Worm (Caenorhabditis elegans) whole organism, mixed stage, embryonic: ENCODE results near the gene T10D4.14.

Source experiments
- M03D4.4 ChIP-seq: sonication (generic microtip); optimal IDR thresholded peaks from 2 replicates; lab custom pipeline; 2017; ENCODE audit warnings: mild to moderate bottlenecking, missing genetic modification characterization, missing compliant biosample characterization
- ceh-39 ChIP-seq: fragments of 150-350 bp; optimal IDR thresholded peaks from 2 replicates; lab custom pipeline; 2014; ENCODE audit warnings: missing biosample characterization, missing genetic modification characterization
- ceh-83 ChIP-seq: fragments of 200-800 bp; sonication (Bioruptor generic); optimal IDR thresholded peaks from 2 replicates; lab custom pipeline; 2018; ENCODE audit warnings: mild to moderate bottlenecking, missing genetic modification characterization, missing compliant biosample characterization
- ces-1 ChIP-seq: fragments of 150-350 bp; optimal IDR thresholded peaks from 2 replicates; lab custom pipeline; 2014; ENCODE audit warnings: missing biosample characterization, missing genetic modification reagents, missing genetic modification characterization
- drap-1 ChIP-seq: fragments of 200-800 bp; sonication (Bioruptor generic); optimal IDR thresholded peaks from 3 replicates; lab custom pipeline; 2018; ENCODE audit warnings: mild to moderate bottlenecking, missing genetic modification characterization, missing compliant biosample characterization
- elt-3 ChIP-seq: fragments of 150-350 bp; optimal IDR thresholded peaks from 2 replicates; lab custom pipeline; 2014; ENCODE audit warnings: missing biosample characterization, missing genetic modification characterization
- ham-2 ChIP-seq: fragments of 200-800 bp; sonication (Bioruptor generic); optimal IDR thresholded peaks from 2 replicates; lab custom pipeline; 2018; ENCODE audit warnings: mild to moderate bottlenecking, missing genetic modification characterization, missing compliant biosample characterization
- hlh-1 ChIP-seq: fragments of 150-350 bp; optimal IDR thresholded peaks from 2 replicates; lab custom pipeline; 2014; ENCODE audit warnings: missing biosample characterization, missing genetic modification reagents, missing genetic modification characterization
- lin-32 ChIP-seq: fragments of 200-800 bp; sonication (Bioruptor generic); optimal IDR thresholded peaks from 2 replicates; lab custom pipeline; 2018; ENCODE audit warnings: mild to moderate bottlenecking, missing genetic modification characterization, missing compliant biosample characterization
- lsy-2 ChIP-seq: fragments of 150-350 bp; optimal IDR thresholded peaks from 2 replicates; lab custom pipeline; 2014; ENCODE audit warnings: missing biosample characterization, missing genetic modification characterization
- mls-2 ChIP-seq: sonication (generic microtip); optimal IDR thresholded peaks from 2 replicates; lab custom pipeline; 2016; ENCODE audit warnings: mild to moderate bottlenecking, missing genetic modification characterization, moderate library complexity, missing compliant biosample characterization
- nhr-12 ChIP-seq: fragments of 150-350 bp; optimal IDR thresholded peaks from 2 replicates; lab custom pipeline; 2014; ENCODE audit warnings: missing biosample characterization, missing genetic modification characterization
- nhr-28 ChIP-seq: fragments of 150-350 bp; optimal IDR thresholded peaks from 2 replicates; lab custom pipeline; 2014; ENCODE audit warnings: missing biosample characterization, missing genetic modification characterization
- nhr-76 ChIP-seq: sonication (generic microtip); optimal IDR thresholded peaks from 2 replicates; lab custom pipeline; 2017; ENCODE audit warnings: missing biosample characterization, missing genetic modification characterization
- sem-2 ChIP-seq: fragments of 200-800 bp; sonication (Bioruptor generic); optimal IDR thresholded peaks from 2 replicates; lab custom pipeline; 2018; ENCODE audit warnings: mild to moderate bottlenecking, missing genetic modification characterization, missing compliant biosample characterization
- zip-8 ChIP-seq: fragments of 150-350 bp; optimal IDR thresholded peaks from 2 replicates; lab custom pipeline; 2014; ENCODE audit warnings: missing biosample characterization, missing genetic modification characterization

The T10D4.14 gene

ce11 chrII:3110099-3110498 is 41.4 kb downstream of the T10D4.14 start:
- TF ChIP-seq zip-8 (tag; lab: Kevin White, UChicago) (no peak), drap-1 (no peak), M03D4.4 (no peak)

- TF ChIP-seq sem-2 (GFP tag; lab: Kevin White, UChicago): no peak
- no peak for TF ChIP-seq nhr-28 (tag; lab: Kevin White, UChicago)
These were observed 42.0 kb downstream of the T10D4.14 start for ce11 chrII:3109533-3109932.

DNA sequence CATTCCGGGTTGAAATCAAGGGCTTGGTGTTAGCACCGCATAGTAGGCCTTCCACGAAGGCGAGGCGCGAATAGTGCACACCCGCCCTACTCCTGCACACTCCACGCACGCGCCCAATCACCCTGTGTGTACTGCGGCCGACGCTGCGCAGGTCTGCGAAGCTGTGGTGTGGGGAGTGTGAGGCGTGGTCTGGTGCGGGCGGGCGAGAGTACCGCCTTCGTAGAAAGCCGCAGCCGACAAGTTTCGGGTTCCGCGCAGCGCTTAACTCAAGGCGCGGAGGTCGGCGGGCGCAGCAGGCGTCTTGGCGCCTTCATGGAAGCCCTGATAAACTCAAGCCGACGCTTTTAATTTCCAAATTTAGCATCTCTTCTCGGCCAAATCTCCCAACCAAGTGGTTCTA is 43.4 kb downstream of the T10D4.14 start:
- TF ChIP-seq nhr-76: no peak
- TF ChIP-seq ham-2 (GFP tag; lab: Kevin White, UChicago): no peak
- TF ChIP-seq ceh-83 (GFP tag; lab: Kevin White, UChicago): peak; percentile 43

- TF ChIP-seq zip-8 (tag; lab: Kevin White, UChicago) (no peak), ceh-39 (tag; lab: Kevin White, UChicago) (no peak), lin-32 (GFP tag; lab: Kevin White, UChicago) (no peak), mls-2 (no peak), nhr-12 (no peak), ces-1 (GFP tag; lab: Kevin White, UChicago) (no peak), lsy-2 (tag; lab: Kevin White, UChicago) (no peak)
These were observed 45.8 kb downstream of the T10D4.14 start, which contains the start of gene clec-122 for ce11 chrII:3105765-3106164. clec-122 (plus strand) TSS chrII:3106065.

DNA sequence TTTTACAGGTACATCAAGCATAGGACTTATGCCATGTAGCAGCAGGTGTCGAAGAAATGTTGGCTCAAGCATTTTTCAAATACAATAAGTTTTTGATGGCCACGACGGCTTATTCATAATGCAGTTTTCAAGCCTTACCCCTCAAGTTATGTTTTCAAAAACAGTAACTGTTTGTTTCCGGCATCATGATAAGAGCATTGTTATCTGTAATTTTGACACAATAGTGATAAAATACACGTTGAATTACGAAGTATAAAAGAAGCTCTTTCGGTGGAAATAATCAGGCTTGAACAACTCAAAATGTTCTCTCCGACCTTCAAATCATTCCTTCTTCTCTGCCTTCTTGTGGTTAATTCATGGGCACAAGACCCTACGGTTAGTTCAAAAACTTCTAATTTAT is 49.5 kb downstream of the T10D4.14 start, which contains the start of gene clec-121:
clec-121 (plus strand) TSS at position 301 of the 400 bp plus-strand sequence.
- TF ChIP-seq elt-3 (tag; lab: Kevin White, UChicago) (no peak), ham-2 (GFP tag; lab: Kevin White, UChicago) (no peak), sem-2 (GFP tag; lab: Kevin White, UChicago) (no peak), zip-8 (tag; lab: Kevin White, UChicago) (no peak), hlh-1 (tag; lab: Kevin White, UChicago) (no peak), nhr-12 (no peak)
